Worm (Caenorhabditis elegans): Measurements from ENCODE around the gene fipr-12.

ce11 chrV:9965891-9966290 lies 22.8 kb downstream of the fipr-12 start:
- no peak for TF ChIP-seq ztf-11 (tag; optimal IDR thresholded peaks at IDR 0.05)
- no peak for TF ChIP-seq aly-2 (tag; optimal IDR thresholded peaks at IDR 0.05)
- TF ChIP-seq R02D3.7 (tag; optimal IDR thresholded peaks at IDR 0.05) = no peak
- no peak for TF ChIP-seq daf-12 (tag; optimal IDR thresholded peaks at IDR 0.05)
- TF ChIP-seq skn-1 (tag; optimal IDR thresholded peaks at IDR 0.05) = no peak
- TF ChIP-seq egl-5 (tag; optimal IDR thresholded peaks at IDR 0.05) = no peak
- TF ChIP-seq pha-4 (tag; optimal IDR thresholded peaks at IDR 0.05) = no peak
- no peak for TF ChIP-seq ceh-82 (tag; optimal IDR thresholded peaks at IDR 0.05)
- TF ChIP-seq ama-1 (optimal IDR thresholded peaks at IDR 0.05) = no peak
- no peak for TF ChIP-seq nfya-1 (tag; optimal IDR thresholded peaks at IDR 0.05; ENCODE audit: insufficient read depth)
